Fruit fly (Drosophila melanogaster) whole organism, pupa: Measurements from ENCODE around the gene JMJD6.

ENCODE experiments used
- CG10348 ChIP-seq: fragments of 200-800 bp; sonication (Bioruptor generic); IDR thresholded peaks from 2 replicates; pipeline ENCODE4 v1.3.6; 2022; ENCODE audit warnings: missing biosample characterization, missing genetic modification characterization
- CG12605 ChIP-seq: fragments of 200-800 bp; sonication (Bioruptor generic); IDR thresholded peaks from 2 replicates; pipeline ENCODE4 v1.3.6; 2022; ENCODE audit warnings: missing biosample characterization, missing genetic modification characterization
- CG13204 ChIP-seq: fragments of 200-800 bp; sonication (Bioruptor generic); optimal IDR thresholded peaks from 2 replicates; lab custom pipeline; 2018; ENCODE audit warnings: missing biosample characterization, mild to moderate bottlenecking, missing genetic modification characterization, moderate library complexity
- CG14655 ChIP-seq: fragments of 200-800 bp; sonication (Bioruptor generic); optimal IDR thresholded peaks from 3 replicates; lab custom pipeline; 2017; ENCODE audit warnings: mild to moderate bottlenecking, missing biosample characterization, missing genetic modification reagents, missing genetic modification characterization
- CG15710 ChIP-seq: fragments of 200-800 bp; sonication (Bioruptor generic); optimal IDR thresholded peaks from 2 replicates; lab custom pipeline; 2018; ENCODE audit warnings: missing biosample characterization, mild to moderate bottlenecking, missing genetic modification characterization, moderate library complexity
- CG17806 ChIP-seq: fragments of 200-800 bp; sonication (Bioruptor generic); optimal IDR thresholded peaks from 2 replicates; lab custom pipeline; 2018; ENCODE audit warnings: missing biosample characterization, mild to moderate bottlenecking, missing genetic modification characterization, moderate library complexity
- CG32121 ChIP-seq: fragments of 200-800 bp; sonication (Bioruptor generic); IDR thresholded peaks from 2 replicates; pipeline ENCODE4 v1.3.6; 2022; ENCODE audit warnings: missing biosample characterization, missing genetic modification characterization
- CG4496 ChIP-seq: fragments of 200-800 bp; sonication (Bioruptor generic); IDR thresholded peaks from 3 replicates; pipeline ENCODE4 v1.3.6; 2022; ENCODE audit warnings: missing biosample characterization, missing genetic modification characterization
- CG8159 ChIP-seq: fragments of 200-800 bp; sonication (Bioruptor generic); optimal IDR thresholded peaks from 3 replicates; lab custom pipeline; 2018; ENCODE audit warnings: missing biosample characterization, mild to moderate bottlenecking, missing genetic modification characterization, moderate library complexity
- CG8301 ChIP-seq: fragments of 200-800 bp; sonication (Bioruptor generic); optimal IDR thresholded peaks from 2 replicates; lab custom pipeline; 2018; ENCODE audit warnings: missing biosample characterization, mild to moderate bottlenecking, missing genetic modification characterization
- CG9948 ChIP-seq: fragments of 200-800 bp; sonication (Bioruptor generic); optimal IDR thresholded peaks from 2 replicates; lab custom pipeline; 2018; ENCODE audit warnings: missing biosample characterization, mild to moderate bottlenecking, missing genetic modification characterization, moderate library complexity
- D1 ChIP-seq: fragments of 200-800 bp; sonication (Bioruptor generic); optimal IDR thresholded peaks from 2 replicates; lab custom pipeline; 2018; ENCODE audit warnings: missing biosample characterization, mild to moderate bottlenecking, missing genetic modification characterization, moderate library complexity
- EcR ChIP-seq: fragments of 200-800 bp; sonication (Bioruptor generic); optimal IDR thresholded peaks from 3 replicates; lab custom pipeline; 2019; ENCODE audit warnings: missing biosample characterization, missing genetic modification characterization, mild to moderate bottlenecking, moderate library complexity, missing genetic modification reagents
- Ets98B ChIP-seq: fragments of 200-800 bp; sonication (Bioruptor generic); IDR thresholded peaks from 2 replicates; pipeline ENCODE4 v1.3.6; 2022; ENCODE audit warnings: missing biosample characterization, missing genetic modification characterization
- Pif1A ChIP-seq: fragments of 200-800 bp; sonication (Bioruptor generic); optimal IDR thresholded peaks from 3 replicates; lab custom pipeline; 2016; ENCODE audit warnings: missing biosample characterization, missing genetic modification characterization
- Pif1B ChIP-seq: fragments of 200-800 bp; sonication (Bioruptor generic); optimal IDR thresholded peaks from 3 replicates; lab custom pipeline; 2016; ENCODE audit warnings: missing biosample characterization, missing genetic modification characterization
- Snoo ChIP-seq: fragments of 200-800 bp; sonication (Bioruptor generic); optimal IDR thresholded peaks from 3 replicates; lab custom pipeline; 2017; ENCODE audit warnings: missing biosample characterization, mild to moderate bottlenecking, missing genetic modification characterization, inconsistent platforms
- fd96Ca ChIP-seq: fragments of 200-800 bp; sonication (Bioruptor generic); IDR thresholded peaks from 3 replicates; pipeline ENCODE4 v1.3.6; 2022; ENCODE audit warnings: missing biosample characterization, missing genetic modification characterization
- gl ChIP-seq: fragments of 200-800 bp; sonication (Bioruptor generic); optimal IDR thresholded peaks from 2 replicates; lab custom pipeline; 2018; ENCODE audit warnings: missing biosample characterization, mild to moderate bottlenecking, missing genetic modification characterization
- rn ChIP-seq: fragments of 200-800 bp; sonication (Bioruptor generic); IDR thresholded peaks from 2 replicates; pipeline ENCODE4 v1.3.6; 2022; ENCODE audit warnings: missing biosample characterization, missing genetic modification characterization

JMJD6 gene

dm6 chr3R:22397068-22397700, 35.0 kb upstream of the JMJD6 start:
- no peak for TF ChIP-seq Snoo (tag; lab: Kevin White, UChicago)
- no peak for TF ChIP-seq EcR (GFP tag; lab: Kevin White, UChicago)
- TF ChIP-seq D1 = no peak
- no peak for TF ChIP-seq CG15710
- no peak for TF ChIP-seq CG8159 (tag; lab: Kevin White, UChicago)

- no peak for TF ChIP-seq CG17806 (tag; lab: Kevin White, UChicago)
- TF ChIP-seq fd96Ca (GFP tag; lab: Robert Waterston, UW) = no peak
- no peak for TF ChIP-seq EcR (GFP tag; lab: Kevin White, UChicago)
- TF ChIP-seq CG8301 (tag; lab: Kevin White, UChicago) = no peak
- TF ChIP-seq CG12605 (GFP tag; lab: Robert Waterston, UW) = no peak
- TF ChIP-seq CG8159 (tag; lab: Kevin White, UChicago) = no peak
- no peak for TF ChIP-seq CG13204 (GFP tag; lab: Kevin White, UChicago)
- TF ChIP-seq CG10348 (GFP tag; lab: Robert Waterston, UW) = no peak
- TF ChIP-seq CG14655 (GFP tag; lab: Kevin White, UChicago) = no peak
- no peak for TF ChIP-seq Pif1A (GFP tag; lab: Kevin White, UChicago)
- TF ChIP-seq D1 = no peak
- no peak for TF ChIP-seq CG32121
Observed at dm6 chr3R:22396238-22396772, 34.1 kb upstream of the JMJD6 start.

dm6 chr3R:22395409-22396178, 33.4 kb upstream of the JMJD6 start:
- TF ChIP-seq EcR (GFP tag; lab: Kevin White, UChicago) (no peak), CG13204 (GFP tag; lab: Kevin White, UChicago) (no peak), D1 (no peak), CG14655 (GFP tag; lab: Kevin White, UChicago) (peak; percentile 68), CG12605 (GFP tag; lab: Robert Waterston, UW) (no peak), Pif1B (GFP tag; lab: Kevin White, UChicago) (no peak), CG8301 (tag; lab: Kevin White, UChicago) (peak; percentile 64), CG4496 (peak; percentile 57; the same call in 1 of the 3 replicates), CG9948 (tag; lab: Kevin White, UChicago) (peak; percentile 23), Ets98B (GFP tag; lab: Robert Waterston, UW) (0 out of 2 replicates have a peak, but pooled peaks have one; percentile 23)

dm6 chr3R:22394004-22394403, 31.8 kb upstream of the JMJD6 start, which contains the start of gene CG13857:
Gene CG13857 (minus strand): TSS chr3R:22394104.
- no peak for TF ChIP-seq rn (GFP tag; lab: Robert Waterston, UW)
- no peak for TF ChIP-seq CG8159 (tag; lab: Kevin White, UChicago)
- no peak for TF ChIP-seq Ets98B (GFP tag; lab: Robert Waterston, UW)
- no peak for TF ChIP-seq CG10348 (GFP tag; lab: Robert Waterston, UW)
- TF ChIP-seq CG13204 (GFP tag; lab: Kevin White, UChicago) = no peak
- TF ChIP-seq CG4496 = no peak
- TF ChIP-seq gl = no peak
- TF ChIP-seq CG32121 = no peak

dm6 chr3R:22390109-22390508, 27.9 kb upstream of the JMJD6 start:
- TF ChIP-seq D1 = no peak
- TF ChIP-seq Pif1A (GFP tag; lab: Kevin White, UChicago) = no peak
- no peak for TF ChIP-seq CG32121
- no peak for TF ChIP-seq CG14655 (GFP tag; lab: Kevin White, UChicago)
- no peak for TF ChIP-seq rn (GFP tag; lab: Robert Waterston, UW)
- no peak for TF ChIP-seq CG13204 (GFP tag; lab: Kevin White, UChicago)
- no peak for TF ChIP-seq gl
- no peak for TF ChIP-seq CG15710
- no peak for TF ChIP-seq Ets98B (GFP tag; lab: Robert Waterston, UW)
- TF ChIP-seq CG12605 (GFP tag; lab: Robert Waterston, UW) = no peak

- TF ChIP-seq CG8301 (tag; lab: Kevin White, UChicago) (no peak), CG12605 (GFP tag; lab: Robert Waterston, UW) (0 out of 2 replicates have a peak, but pooled peaks have one; percentile 11)
Observed at dm6 chr3R:22389614-22390013, 27.4 kb upstream of the JMJD6 start, which contains the start of the genes CAH8 and CG7059. Gene CAH8 (minus strand): TSS chr3R:22389714. Gene CG7059 (plus strand): TSS chr3R:22389780.

- TF ChIP-seq CG17806 (tag; lab: Kevin White, UChicago) (no peak), CG8301 (tag; lab: Kevin White, UChicago) (no peak), EcR (GFP tag; lab: Kevin White, UChicago) (no peak), fd96Ca (GFP tag; lab: Robert Waterston, UW) (no peak), CG10348 (GFP tag; lab: Robert Waterston, UW) (no peak)
Observed at dm6 chr3R:22381735-22382134, 19.6 kb upstream of the JMJD6 start, which contains the start of gene Gpdh3. Gene Gpdh3 (plus strand): TSS chr3R:22382035.
